Fruit fly (Drosophila melanogaster): ENCODE measurements around the gene CG33689.

- no peak for TF ChIP-seq CG8478 (optimal IDR thresholded peaks at IDR 0.05)
- TF ChIP-seq CTCF (optimal IDR thresholded peaks at IDR 0.05) = no peak
These were observed 3.2 kb downstream of the CG33689 start for dm6 chr3L:16203236-16203635.

Measured in S2 (cell line).